Fruit fly (Drosophila melanogaster): ENCODE measurements around the gene CG5404.
A peak's percentile ranks its signal among the peaks of the same experiment; 100 is the strongest.

Gene CG5404

dm6 chr3R:15665962-15666361 is 38.5 kb upstream of the CG5404 start, which contains the start of gene pxb (continued):
- TF ChIP-seq tna (GFP tag; IDR thresholded peaks at IDR 0.05; ENCODE audit: partially characterized antibody): peak; percentile 46; the same call in 1 of the 2 replicates
- TF ChIP-seq sna (GFP tag; IDR thresholded peaks at IDR 0.05; ENCODE audit: partially characterized antibody): 0 out of 2 replicates have a peak, but pooled peaks have one; percentile 32
- no peak for TF ChIP-seq CG8388 (GFP tag; optimal IDR thresholded peaks at IDR 0.05)
- no peak for TF ChIP-seq CG7928 (GFP tag; optimal IDR thresholded peaks at IDR 0.05)
- TF ChIP-seq slou (GFP tag; optimal IDR thresholded peaks at IDR 0.05): no peak
- peak; percentile 21 for TF ChIP-seq CG15601 (tag; optimal IDR thresholded peaks at IDR 0.05)
- no peak for TF ChIP-seq pb (GFP tag; optimal IDR thresholded peaks at IDR 0.05)
- peak; percentile 37; the same call in 1 of the 2 replicates for TF ChIP-seq CG31441 (GFP tag; IDR thresholded peaks at IDR 0.05)
- no peak for TF ChIP-seq CG7839 (tag; optimal IDR thresholded peaks at IDR 0.05)
- TF ChIP-seq CG13123 (GFP tag; optimal IDR thresholded peaks at IDR 0.05): no peak
- peak; percentile 5 to 19 for TF ChIP-seq bsh (GFP tag; optimal IDR thresholded peaks at IDR 0.05)
- no peak for TF ChIP-seq knrl (GFP tag; IDR thresholded peaks at IDR 0.05; ENCODE audit: partially characterized antibody)
- TF ChIP-seq CG17186 (GFP tag; optimal IDR thresholded peaks at IDR 0.05): no peak
- TF ChIP-seq zfh2 (GFP tag; optimal IDR thresholded peaks at IDR 0.05): no peak
- TF ChIP-seq Atf6 (GFP tag; IDR thresholded peaks at IDR 0.05): no peak
- TF ChIP-seq ken (GFP tag; IDR thresholded peaks at IDR 0.05): no peak
- TF ChIP-seq CG10209 (GFP tag; optimal IDR thresholded peaks at IDR 0.05): no peak
- TF ChIP-seq stwl (tag; optimal IDR thresholded peaks at IDR 0.05): peak; percentile 28
- no peak for TF ChIP-seq ab (GFP tag; optimal IDR thresholded peaks at IDR 0.05)
- TF ChIP-seq Stat92E (GFP tag; optimal IDR thresholded peaks at IDR 0.05): peak in 1 of 3 experiments; percentile 48
- peak; percentile 52; the same call in 1 of the 3 replicates for TF ChIP-seq otp (GFP tag; IDR thresholded peaks at IDR 0.05)
- TF ChIP-seq Sry-δ (GFP tag; optimal IDR thresholded peaks at IDR 0.05): no peak
- TF ChIP-seq Jarid2 (GFP tag; optimal IDR thresholded peaks at IDR 0.05): peak; percentile 99
- no peak for TF ChIP-seq CG15269 (tag; optimal IDR thresholded peaks at IDR 0.05)
- TF ChIP-seq sima (GFP tag; optimal IDR thresholded peaks at IDR 0.05): no peak
- no peak for TF ChIP-seq CG1602 (GFP tag; optimal IDR thresholded peaks at IDR 0.05)
- peak; percentile 44 for TF ChIP-seq CrebB (tag; optimal IDR thresholded peaks at IDR 0.05)
- TF ChIP-seq B-H2 (GFP tag; optimal IDR thresholded peaks at IDR 0.05): no peak
- TF ChIP-seq CG3838 (GFP tag; optimal IDR thresholded peaks at IDR 0.05): peak; percentile 3
- no peak for TF ChIP-seq CG6654 (GFP tag; optimal IDR thresholded peaks at IDR 0.05)
- peak; percentile 69 for TF ChIP-seq bbx (GFP tag; IDR thresholded peaks at IDR 0.05; ENCODE audit: partially characterized antibody)
- no peak for TF ChIP-seq cas (GFP tag; IDR thresholded peaks at IDR 0.05)
- peak; percentile 27 for TF ChIP-seq fd64A (GFP tag; optimal IDR thresholded peaks at IDR 0.05)
- no peak for TF ChIP-seq schlank (tag; optimal IDR thresholded peaks at IDR 0.05)
- TF ChIP-seq CG6683 (GFP tag; optimal IDR thresholded peaks at IDR 0.05): no peak
- no peak for TF ChIP-seq CG33213 (GFP tag; optimal IDR thresholded peaks at IDR 0.05)
- no peak for TF ChIP-seq CG17361 (GFP tag; IDR thresholded peaks at IDR 0.05)
- no peak for TF ChIP-seq CG13624 (GFP tag; optimal IDR thresholded peaks at IDR 0.05)
- TF ChIP-seq CG3995 (GFP tag; optimal IDR thresholded peaks at IDR 0.05): no peak
- no peak for TF ChIP-seq aop (GFP tag; IDR thresholded peaks at IDR 0.05)
- no peak for TF ChIP-seq ind (GFP tag; optimal IDR thresholded peaks at IDR 0.05)
- TF ChIP-seq Spps (tag; optimal IDR thresholded peaks at IDR 0.05): peak; percentile 22
- no peak for TF ChIP-seq pita (GFP tag; optimal IDR thresholded peaks at IDR 0.05)
- no peak for TF ChIP-seq CG11093 (GFP tag; IDR thresholded peaks at IDR 0.05)
- no peak for TF ChIP-seq lbe (GFP tag; optimal IDR thresholded peaks at IDR 0.05)
- TF ChIP-seq CG14860 (GFP tag; IDR thresholded peaks at IDR 0.05; ENCODE audit: partially characterized antibody): no peak
- no peak for TF ChIP-seq Sox100B (GFP tag; optimal IDR thresholded peaks at IDR 0.05)
- TF ChIP-seq CG1792 (GFP tag; optimal IDR thresholded peaks at IDR 0.05): no peak
- no peak for TF ChIP-seq gt (GFP tag; IDR thresholded peaks at IDR 0.05)
- no peak for TF ChIP-seq CG9797 (GFP tag; optimal IDR thresholded peaks at IDR 0.05)
- no peak for TF ChIP-seq corto (GFP tag; optimal IDR thresholded peaks at IDR 0.05)

Data from whole organism, embryonic.